Fruit fly (Drosophila melanogaster) whole organism, prepupa: Measurements from ENCODE around the gene CCHa1.

Source experiments
- CG11294 ChIP-seq: fragments of 200-800 bp; sonication (Bioruptor generic); IDR thresholded peaks from 2 replicates; pipeline ENCODE4 v1.3.6; 2022; ENCODE audit warnings: missing biosample characterization, missing genetic modification characterization
- CG11762 ChIP-seq: fragments of 200-800 bp; sonication (Bioruptor generic); optimal IDR thresholded peaks from 3 replicates; lab custom pipeline; 2016; ENCODE audit warnings: missing biosample characterization, missing genetic modification characterization; ENCODE audit not compliant: insufficient read depth
- CG11902 ChIP-seq: fragments of 200-800 bp; sonication (Bioruptor generic); optimal IDR thresholded peaks from 3 replicates; lab custom pipeline; 2016; ENCODE audit warnings: missing biosample characterization, missing genetic modification characterization
- CG1621 ChIP-seq: fragments of 200-800 bp; sonication (Bioruptor generic); optimal IDR thresholded peaks from 3 replicates; lab custom pipeline; 2018; ENCODE audit warnings: missing biosample characterization, mild to moderate bottlenecking, missing genetic modification characterization
- CG3032 ChIP-seq: fragments of 200-800 bp; optimal IDR thresholded peaks from 2 replicates; lab custom pipeline; 2019; ENCODE audit warnings: missing biosample characterization, mild to moderate bottlenecking, missing genetic modification characterization, moderate library complexity
- CG34406 ChIP-seq: fragments of 200-800 bp; sonication (Bioruptor generic); optimal IDR thresholded peaks from 3 replicates; lab custom pipeline; 2016; ENCODE audit warnings: missing biosample characterization, missing genetic modification characterization
- CG3919 ChIP-seq: fragments of 200-800 bp; sonication (Bioruptor generic); optimal IDR thresholded peaks from 3 replicates; lab custom pipeline; 2016; ENCODE audit warnings: missing biosample characterization, missing genetic modification characterization
- CG4318 ChIP-seq: fragments of 200-800 bp; sonication (Bioruptor generic); optimal IDR thresholded peaks from 3 replicates; lab custom pipeline; 2017; ENCODE audit warnings: missing biosample characterization, mild to moderate bottlenecking, missing genetic modification characterization
- CG6792 ChIP-seq: fragments of 200-800 bp; sonication (Bioruptor generic); optimal IDR thresholded peaks from 3 replicates; lab custom pipeline; 2016; ENCODE audit warnings: missing biosample characterization, missing genetic modification characterization
- CG8119 ChIP-seq: fragments of 200-800 bp; sonication (Bioruptor generic); IDR thresholded peaks from 3 replicates; pipeline ENCODE4 v1.3.6; 2022; ENCODE audit warnings: missing biosample characterization, missing genetic modification characterization
- CG8319 ChIP-seq: fragments of 200-800 bp; sonication (Bioruptor generic); optimal IDR thresholded peaks from 3 replicates; lab custom pipeline; 2016; ENCODE audit warnings: missing biosample characterization, missing genetic modification characterization
- Eip75B ChIP-seq: fragments of 200-800 bp; sonication (Bioruptor generic); optimal IDR thresholded peaks from 3 replicates; lab custom pipeline; 2016; ENCODE audit warnings: missing biosample characterization, missing genetic modification characterization
- Eip93F ChIP-seq: fragments of 200-800 bp; sonication (Bioruptor generic); optimal IDR thresholded peaks from 2 replicates; lab custom pipeline; 2016; ENCODE audit warnings: missing biosample characterization, mild to moderate bottlenecking, missing genetic modification characterization
- Ets21C ChIP-seq: fragments of 200-800 bp; sonication (Bioruptor generic); optimal IDR thresholded peaks from 3 replicates; lab custom pipeline; 2016; ENCODE audit warnings: missing biosample characterization, missing genetic modification characterization
- Gug ChIP-seq: fragments of 200-800 bp; sonication (Bioruptor generic); IDR thresholded peaks from 2 replicates; pipeline ENCODE4 v1.3.6; 2022; ENCODE audit warnings: missing biosample characterization, missing genetic modification characterization
- Hr4 ChIP-seq: fragments of 200-800 bp; sonication (Bioruptor generic); optimal IDR thresholded peaks from 3 replicates; lab custom pipeline; 2016; ENCODE audit warnings: missing biosample characterization, missing genetic modification characterization
- Met ChIP-seq: fragments of 200-800 bp; sonication (Bioruptor generic); optimal IDR thresholded peaks from 3 replicates; lab custom pipeline; 2016; ENCODE audit warnings: missing biosample characterization, missing genetic modification characterization
- Sox102F ChIP-seq: fragments of 200-800 bp; sonication (Bioruptor generic); optimal IDR thresholded peaks from 2 replicates; lab custom pipeline; 2016; ENCODE audit warnings: missing biosample characterization, mild to moderate bottlenecking, missing genetic modification characterization
- Sox14 ChIP-seq: fragments of 200-800 bp; sonication (Bioruptor generic); optimal IDR thresholded peaks from 3 replicates; lab custom pipeline; 2016; ENCODE audit warnings: missing biosample characterization, missing genetic modification characterization
- achi ChIP-seq: fragments of 200-800 bp; sonication (Bioruptor generic); optimal IDR thresholded peaks from 3 replicates; lab custom pipeline; 2016; ENCODE audit warnings: missing biosample characterization, missing genetic modification characterization
- dac ChIP-seq: fragments of 200-800 bp; sonication (Bioruptor generic); optimal IDR thresholded peaks from 2 replicates; lab custom pipeline; 2017; ENCODE audit warnings: missing biosample characterization, mild to moderate bottlenecking, missing genetic modification characterization
- dsx ChIP-seq: fragments of 200-800 bp; optimal IDR thresholded peaks from 3 replicates; lab custom pipeline; 2019; ENCODE audit warnings: missing biosample characterization, mild to moderate bottlenecking, missing genetic modification characterization, moderate library complexity; ENCODE audit not compliant: poor library complexity, severe bottlenecking
- eg ChIP-seq: fragments of 200-800 bp; sonication (Bioruptor generic); IDR thresholded peaks from 3 replicates; pipeline ENCODE4 v1.3.6; 2022; ENCODE audit warnings: missing biosample characterization, missing genetic modification characterization
- esn ChIP-seq: fragments of 200-800 bp; sonication (Bioruptor generic); optimal IDR thresholded peaks from 2 replicates; lab custom pipeline; 2016; ENCODE audit warnings: missing biosample characterization, mild to moderate bottlenecking, missing genetic modification characterization, moderate library complexity
- fkh ChIP-seq: fragments of 200-800 bp; sonication (Bioruptor generic); optimal IDR thresholded peaks from 3 replicates; lab custom pipeline; 2017; ENCODE audit warnings: missing biosample characterization, mild to moderate bottlenecking, missing genetic modification characterization, moderate library complexity
- net ChIP-seq: fragments of 200-800 bp; sonication (Bioruptor generic); optimal IDR thresholded peaks from 3 replicates; lab custom pipeline; 2016; ENCODE audit warnings: missing biosample characterization, missing genetic modification characterization
- ss ChIP-seq, 2 experiments: fragments of 200-800 bp; sonication (Bioruptor generic); optimal IDR thresholded peaks; 2 replicates in 1 of 2; 3 replicates in 1 of 2; lab custom pipeline; 2017 to 2018; ENCODE audit warnings: mild to moderate bottlenecking in 2 of 2, missing biosample characterization in 2 of 2, missing genetic modification characterization in 2 of 2, moderate library complexity in 1 of 2
- svp ChIP-seq: fragments of 200-800 bp; sonication (Bioruptor generic); peaks from one replicate; lab custom pipeline; 2016; ENCODE audit warnings: missing biosample characterization, missing genetic modification characterization

The CCHa1 gene

DNA sequence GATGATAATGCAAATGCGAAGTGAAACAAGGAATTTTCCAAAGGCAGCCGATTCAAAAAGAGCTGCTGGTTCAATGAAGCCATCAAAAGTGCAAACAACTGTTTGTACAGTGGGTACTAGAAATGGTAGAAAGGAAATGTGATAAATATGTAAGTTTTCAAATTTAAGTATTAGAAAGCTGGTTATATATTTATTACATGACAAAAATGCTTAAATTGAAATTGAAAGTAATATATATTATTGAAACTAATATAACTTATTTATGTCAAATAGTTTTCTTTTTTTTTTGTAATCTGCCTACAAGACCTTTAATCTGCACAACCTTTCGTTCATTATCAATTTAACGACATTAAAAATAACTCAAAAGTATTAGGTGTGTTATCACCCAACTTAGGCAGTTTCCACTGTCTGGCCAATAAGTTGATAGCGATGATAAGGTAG lies 47.9 kb downstream of the CCHa1 start (continued):
- peak; percentile 49 for TF ChIP-seq net
- peak; percentile 88 for TF ChIP-seq svp (GFP tag; lab: Kevin White, UChicago)
- peak; percentile 48 for TF ChIP-seq Sox102F (GFP tag; lab: Kevin White, UChicago)
- peak; percentile 77 for TF ChIP-seq CG6792 (GFP tag; lab: Kevin White, UChicago)
- TF ChIP-seq dac (GFP tag; lab: Kevin White, UChicago), result no peak
- TF ChIP-seq Sox14 (GFP tag; lab: Kevin White, UChicago), result no peak
- TF ChIP-seq CG34406 (GFP tag; lab: Kevin White, UChicago), result peak; percentile 79
- no peak for TF ChIP-seq CG11294 (GFP tag; lab: Robert Waterston, UW)
- peak; percentile 64; the same call in 1 of the 3 replicates for TF ChIP-seq CG8119
- peak; percentile 70 for TF ChIP-seq esn (GFP tag; lab: Kevin White, UChicago)
- TF ChIP-seq Hr4, result peak; percentile 45
- peak; percentile 4 for TF ChIP-seq CG8319 (GFP tag; lab: Kevin White, UChicago)
- TF ChIP-seq CG4318 (GFP tag; lab: Kevin White, UChicago), result peak; percentile 40
- peak; percentile 58 for TF ChIP-seq dsx
- no peak for TF ChIP-seq CG1621
- peak; percentile 3 for TF ChIP-seq Eip93F (GFP tag; lab: Kevin White, UChicago)
- TF ChIP-seq achi (GFP tag; lab: Kevin White, UChicago), result peak; percentile 68
- TF ChIP-seq CG3032 (tag; lab: Kevin White, UChicago), result peak; percentile 63
- TF ChIP-seq CG11902 (GFP tag; lab: Kevin White, UChicago), result peak; percentile 50
- peak; percentile 65 for TF ChIP-seq CG3919 (GFP tag; lab: Kevin White, UChicago)
- peak; percentile 59 for TF ChIP-seq Met
- peak; percentile 36 for TF ChIP-seq CG11762
- no peak for TF ChIP-seq Gug (GFP tag; lab: Robert Waterston, UW)
- peak; percentile 20 for TF ChIP-seq Eip75B (GFP tag; lab: Kevin White, UChicago)
- TF ChIP-seq Ets21C (GFP tag; lab: Kevin White, UChicago), result no peak
- TF ChIP-seq ss (GFP tag; optimal IDR thresholded peaks at IDR 0.05; lab: Kevin White, UChicago), result peak; percentile 20 to 45

DNA sequence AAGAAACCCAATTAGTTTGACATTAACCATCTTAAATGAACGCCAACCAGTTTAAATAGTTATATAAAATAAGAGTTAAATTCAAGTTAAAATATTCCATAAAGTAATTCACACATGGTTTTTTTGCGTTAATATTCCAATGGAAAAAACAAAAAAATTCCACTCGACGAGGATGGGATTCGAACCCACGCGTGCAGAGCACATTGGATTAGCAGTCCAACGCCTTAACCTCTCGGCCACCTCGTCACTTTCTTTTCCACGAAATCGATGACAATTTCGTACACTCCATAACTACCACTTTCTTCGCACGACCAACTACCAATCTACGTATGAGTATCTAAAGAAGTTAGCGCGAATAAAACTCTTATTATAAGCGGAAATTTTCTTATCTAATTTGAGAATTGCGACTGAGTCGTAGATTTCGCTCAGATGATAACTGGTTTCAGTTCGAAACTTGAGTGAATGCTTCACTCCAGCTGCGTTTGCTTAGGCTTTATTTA lies 52.2 kb downstream of the CCHa1 start:
- TF ChIP-seq fkh (GFP tag; lab: Kevin White, UChicago), result peak; percentile 19
- no peak for TF ChIP-seq eg (GFP tag; lab: Robert Waterston, UW)
